Fruit fly (Drosophila melanogaster) whole organism, embryonic: ENCODE measurements around the gene Ssu72.

Source experiments
- ATbp ChIP-seq: fragments of 200-800 bp; sonication (Bioruptor generic); optimal IDR thresholded peaks from 2 replicates; lab custom pipeline; 2017; ENCODE audit warnings: missing biosample characterization, mild to moderate bottlenecking, missing genetic modification characterization, missing genetic modification reagents
- CG10274 ChIP-seq: fragments of 200-800 bp; sonication (Bioruptor generic); optimal IDR thresholded peaks from 3 replicates; lab custom pipeline; 2017; ENCODE audit warnings: missing biosample characterization, mild to moderate bottlenecking, missing genetic modification characterization
- CG10366 ChIP-seq: fragments of 200-800 bp; sonication (Bioruptor generic); IDR thresholded peaks from 2 replicates; pipeline ENCODE4 v1.3.6; 2022; ENCODE audit warnings: missing biosample characterization, missing genetic modification characterization
- CG11398 ChIP-seq: fragments of 200-800 bp; sonication (Bioruptor generic); optimal IDR thresholded peaks from 2 replicates; lab custom pipeline; 2016; ENCODE audit warnings: missing biosample characterization, missing genetic modification characterization
- CG13775 ChIP-seq: fragments of 200-800 bp; sonication (Bioruptor generic); optimal IDR thresholded peaks from 3 replicates; lab custom pipeline; 2017; ENCODE audit warnings: missing biosample characterization, mild to moderate bottlenecking, missing genetic modification characterization
- CG14014 ChIP-seq: fragments of 200-800 bp; sonication (Bioruptor generic); IDR thresholded peaks from 2 replicates; pipeline ENCODE4 v1.3.6; 2022; ENCODE audit warnings: missing biosample characterization, missing genetic modification characterization
- CG16813 ChIP-seq: fragments of 200-800 bp; sonication (Bioruptor generic); IDR thresholded peaks from 3 replicates; pipeline ENCODE4 v1.3.6; 2022; ENCODE audit warnings: missing biosample characterization, missing genetic modification characterization; ENCODE audit not compliant: partially characterized antibody
- CG17802 ChIP-seq: fragments of 200-800 bp; sonication (Bioruptor generic); optimal IDR thresholded peaks from 2 replicates; lab custom pipeline; 2018; ENCODE audit warnings: missing biosample characterization, mild to moderate bottlenecking, missing genetic modification characterization, moderate library complexity
- CG2889 ChIP-seq: fragments of 200-800 bp; sonication (Bioruptor generic); IDR thresholded peaks from 3 replicates; pipeline ENCODE4 v1.3.6; 2022; ENCODE audit warnings: missing biosample characterization, missing genetic modification characterization
- CG31365 ChIP-seq: fragments of 200-800 bp; sonication (Bioruptor generic); optimal IDR thresholded peaks from 2 replicates; lab custom pipeline; 2018; ENCODE audit warnings: missing biosample characterization, mild to moderate bottlenecking, missing genetic modification characterization
- CG34224 ChIP-seq: fragments of 200-800 bp; sonication (Bioruptor generic); IDR thresholded peaks from 3 replicates; pipeline ENCODE4 v1.3.6; 2022; ENCODE audit warnings: missing biosample characterization, missing genetic modification characterization; ENCODE audit not compliant: partially characterized antibody
- CG4424 ChIP-seq: fragments of 200-800 bp; sonication (Bioruptor generic); optimal IDR thresholded peaks from 3 replicates; lab custom pipeline; 2016; ENCODE audit warnings: missing biosample characterization, missing genetic modification characterization
- CG6791 ChIP-seq: fragments of 200-800 bp; sonication (Bioruptor generic); IDR thresholded peaks from 3 replicates; pipeline ENCODE4 v1.3.6; 2022; ENCODE audit warnings: missing biosample characterization, missing genetic modification characterization; ENCODE audit not compliant: partially characterized antibody
- CG8478 ChIP-seq: fragments of >200 bp; optimal IDR thresholded peaks from 2 replicates; lab custom pipeline; 2018
- CG9932 ChIP-seq: fragments of 200-800 bp; sonication (Bioruptor generic); IDR thresholded peaks from 2 replicates; pipeline ENCODE4 v1.3.6; 2022; ENCODE audit warnings: missing biosample characterization, missing genetic modification characterization
- Deaf1 ChIP-seq: fragments of 200-800 bp; optimal IDR thresholded peaks from 3 replicates; lab custom pipeline; 2019; ENCODE audit warnings: missing biosample characterization, mild to moderate bottlenecking, missing genetic modification characterization, moderate library complexity
- E2f2 ChIP-seq: fragments of 200-800 bp; sonication (Bioruptor generic); IDR thresholded peaks from 2 replicates; pipeline ENCODE4 v1.3.6; 2022; ENCODE audit warnings: missing biosample characterization, missing genetic modification characterization
- HLH4C ChIP-seq: fragments of 200-800 bp; sonication (Bioruptor generic); IDR thresholded peaks from 3 replicates; pipeline ENCODE4 v1.3.6; 2022; ENCODE audit warnings: missing biosample characterization, missing genetic modification characterization; ENCODE audit not compliant: partially characterized antibody
- Hr78 ChIP-seq, 2 experiments: fragments of 200-800 bp in 1 of 2; fragments of >200 bp in 1 of 2; sonication (Bioruptor generic) in 1 of 2; optimal IDR thresholded peaks; 2 replicates each; lab custom pipeline; 2017 to 2019; ENCODE audit warnings: missing biosample characterization in 2 of 2, missing genetic modification characterization in 2 of 2, mild to moderate bottlenecking in 1 of 2, moderate library complexity in 1 of 2
- Jarid2 ChIP-seq: fragments of 200-800 bp; sonication (Bioruptor generic); optimal IDR thresholded peaks from 3 replicates; lab custom pipeline; 2017; ENCODE audit warnings: mild to moderate bottlenecking, missing biosample characterization, missing genetic modification reagents, missing genetic modification characterization
- Med ChIP-seq: fragments of 200-800 bp; sonication (Bioruptor generic); peaks from one replicate; lab custom pipeline; 2016; ENCODE audit warnings: missing biosample characterization, missing genetic modification characterization, mild to moderate bottlenecking, inconsistent platforms, moderate library complexity
- Meics ChIP-seq: fragments of 200-800 bp; sonication (Bioruptor generic); optimal IDR thresholded peaks from 2 replicates; lab custom pipeline; 2017; ENCODE audit warnings: missing biosample characterization, mild to moderate bottlenecking, missing genetic modification characterization
- NFAT ChIP-seq: fragments of 200-800 bp; sonication (Bioruptor generic); IDR thresholded peaks from 2 replicates; pipeline ENCODE4 v1.3.6; 2022; ENCODE audit warnings: missing biosample characterization, missing genetic modification characterization
- Nf-YB ChIP-seq: fragments of 200-800 bp; sonication (Bioruptor generic); optimal IDR thresholded peaks from 3 replicates; lab custom pipeline; 2019; ENCODE audit warnings: missing biosample characterization, mild to moderate bottlenecking, missing genetic modification characterization, moderate library complexity
- NfI ChIP-seq: fragments of 200-800 bp; sonication (Bioruptor generic); optimal IDR thresholded peaks from 3 replicates; lab custom pipeline; 2018; ENCODE audit warnings: missing biosample characterization, mild to moderate bottlenecking, missing genetic modification characterization, moderate library complexity
- Sry-β ChIP-seq: fragments of 200-800 bp; sonication (Bioruptor generic); optimal IDR thresholded peaks from 2 replicates; lab custom pipeline; 2018; ENCODE audit warnings: missing biosample characterization, mild to moderate bottlenecking, missing genetic modification characterization, moderate library complexity
- ara ChIP-seq: fragments of 200-800 bp; sonication (Bioruptor generic); IDR thresholded peaks from 2 replicates; pipeline ENCODE4 v1.3.6; 2022; ENCODE audit warnings: missing biosample characterization, missing genetic modification characterization
- bbx ChIP-seq: fragments of 200-800 bp; sonication (Bioruptor generic); IDR thresholded peaks from 2 replicates; pipeline ENCODE4 v1.3.6; 2022; ENCODE audit warnings: missing biosample characterization, missing genetic modification characterization; ENCODE audit not compliant: partially characterized antibody
- cas ChIP-seq: fragments of 200-800 bp; sonication (Bioruptor generic); IDR thresholded peaks from 2 replicates; pipeline ENCODE4 v1.3.6; 2022; ENCODE audit warnings: missing biosample characterization, missing genetic modification characterization
- cg ChIP-seq: fragments of 200-800 bp; sonication (Bioruptor generic); optimal IDR thresholded peaks from 3 replicates; lab custom pipeline; 2019; ENCODE audit warnings: missing biosample characterization, mild to moderate bottlenecking, missing genetic modification characterization, moderate library complexity
- chinmo ChIP-seq: fragments of 200-800 bp; sonication (Bioruptor generic); IDR thresholded peaks from 4 replicates; pipeline ENCODE4 v1.3.6; 2022; ENCODE audit warnings: missing biosample characterization, missing genetic modification characterization; ENCODE audit not compliant: partially characterized antibody
- chm ChIP-seq: fragments of 200-800 bp; sonication (Bioruptor generic); IDR thresholded peaks from 2 replicates; pipeline ENCODE4 v1.3.6; 2022; ENCODE audit warnings: missing biosample characterization, missing genetic modification characterization
- ci ChIP-seq: fragments of 200-800 bp; sonication (Bioruptor generic); IDR thresholded peaks from 3 replicates; pipeline ENCODE4 v1.3.6; 2022; ENCODE audit warnings: missing biosample characterization, missing genetic modification characterization
- crc ChIP-seq: fragments of 200-800 bp; sonication (Bioruptor generic); optimal IDR thresholded peaks from 2 replicates; lab custom pipeline; 2016; ENCODE audit warnings: missing biosample characterization, missing genetic modification characterization
- croc ChIP-seq: fragments of 200-800 bp; sonication (Bioruptor generic); conservative IDR thresholded peaks from 3 replicates; pipeline ENCODE4 v1.3.6; 2022; ENCODE audit warnings: missing biosample characterization, missing genetic modification characterization
- crol ChIP-seq: fragments of 200-800 bp; sonication (Bioruptor generic); IDR thresholded peaks from 2 replicates; pipeline ENCODE4 v1.3.6; 2022; ENCODE audit warnings: missing biosample characterization, missing genetic modification characterization
- dati ChIP-seq: fragments of 200-800 bp; sonication (Bioruptor generic); IDR thresholded peaks from 2 replicates; pipeline ENCODE4 v1.3.6; 2022; ENCODE audit warnings: missing biosample characterization, missing genetic modification characterization
- dysf ChIP-seq: fragments of 200-800 bp; sonication (Bioruptor generic); IDR thresholded peaks from 3 replicates; pipeline ENCODE4 v1.3.6; 2022; ENCODE audit warnings: missing biosample characterization, missing genetic modification characterization
- gsb ChIP-seq: fragments of 200-800 bp; sonication (Bioruptor generic); IDR thresholded peaks from 2 replicates; pipeline ENCODE4 v1.3.6; 2022; ENCODE audit warnings: missing biosample characterization, missing genetic modification characterization
- jumu ChIP-seq: fragments of 200-800 bp; sonication (Bioruptor generic); optimal IDR thresholded peaks from 3 replicates; lab custom pipeline; 2016; ENCODE audit warnings: missing biosample characterization, missing genetic modification characterization
- kni ChIP-seq: fragments of 200-800 bp; sonication (Bioruptor generic); optimal IDR thresholded peaks from 3 replicates; lab custom pipeline; 2017; ENCODE audit warnings: mild to moderate bottlenecking, missing biosample characterization, missing genetic modification reagents, missing genetic modification characterization
- otp ChIP-seq: fragments of 200-800 bp; sonication (Bioruptor generic); IDR thresholded peaks from 3 replicates; pipeline ENCODE4, ENCODE4 v1.3.6; 2022; ENCODE audit warnings: missing biosample characterization, missing genetic modification characterization
- pho ChIP-seq: fragments of 200-800 bp; sonication (Bioruptor generic); optimal IDR thresholded peaks from 2 replicates; lab custom pipeline; 2016; ENCODE audit warnings: missing biosample characterization, missing genetic modification characterization
- ranshi ChIP-seq: fragments of 200-800 bp; sonication (Bioruptor generic); IDR thresholded peaks from 2 replicates; pipeline ENCODE4 v1.3.6; 2022; ENCODE audit warnings: missing biosample characterization, missing genetic modification characterization
- row ChIP-seq: fragments of 200-800 bp; sonication (Bioruptor generic); IDR thresholded peaks from 3 replicates; pipeline ENCODE4 v1.3.6; 2022; ENCODE audit warnings: missing biosample characterization, missing genetic modification characterization
- sens-2 ChIP-seq: fragments of 200-800 bp; sonication (Bioruptor generic); IDR thresholded peaks from 2 replicates; pipeline ENCODE4 v1.3.6; 2022; ENCODE audit warnings: missing biosample characterization, missing genetic modification characterization
- yki ChIP-seq: fragments of >200 bp; optimal IDR thresholded peaks from 3 replicates; lab custom pipeline; 2018
- z ChIP-seq: fragments of 200-800 bp; sonication (Bioruptor generic); IDR thresholded peaks from 3 replicates; pipeline ENCODE4 v1.3.6; 2022; ENCODE audit warnings: missing biosample characterization, missing genetic modification characterization
- zfh2 ChIP-seq: fragments of 200-800 bp; sonication (Bioruptor generic); optimal IDR thresholded peaks from 2 replicates; lab custom pipeline; 2016; ENCODE audit warnings: missing biosample characterization, missing genetic modification characterization

Gene Ssu72

DNA sequence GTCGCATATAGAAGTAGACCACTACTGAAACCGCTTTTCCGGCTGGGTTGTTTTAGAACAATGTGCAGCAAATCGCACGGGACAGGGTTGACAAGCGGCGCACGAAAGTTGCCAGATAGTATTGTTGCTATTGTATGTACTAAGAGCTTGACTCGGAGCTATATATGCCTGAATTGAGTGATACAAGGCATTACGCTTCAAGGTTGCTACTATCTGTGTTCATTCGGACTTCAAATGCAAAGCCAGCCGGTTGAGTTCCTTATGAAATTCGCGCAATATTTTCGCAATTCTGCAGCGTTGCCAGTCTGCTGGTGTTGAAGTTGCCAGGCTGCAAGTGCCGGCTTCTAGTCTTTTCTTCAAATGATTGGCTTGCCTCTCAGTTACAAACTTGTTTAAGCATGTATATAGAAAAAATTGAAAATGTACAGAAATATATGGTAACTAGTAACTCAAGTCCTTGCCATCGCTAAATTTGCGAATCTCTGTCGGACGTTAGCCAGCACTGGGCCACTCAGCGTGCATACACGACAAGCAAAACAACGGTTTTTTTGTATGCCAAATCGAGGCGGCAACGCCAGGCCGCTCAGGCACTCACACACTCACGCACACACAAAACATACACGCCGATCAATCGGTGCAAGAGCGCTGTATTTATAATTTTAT, 12.5 kb upstream of the Ssu72 start, which contains the start of the genes Ranbp21 and Elys (continued):
- TF ChIP-seq zfh2: peak; percentile 75
- 0 out of 3 replicates have a peak, but pooled peaks have one; percentile 27 for TF ChIP-seq CG2889 (GFP tag; lab: Robert Waterston, UW)
- 0 out of 2 replicates have a peak, but pooled peaks have one; percentile 29 for TF ChIP-seq CG14014 (GFP tag; lab: Robert Waterston, UW)
- TF ChIP-seq crc: peak; percentile 37
- no peak for TF ChIP-seq kni
- no peak for TF ChIP-seq sens-2 (GFP tag; lab: Robert Waterston, UW)
- TF ChIP-seq NfI (GFP tag; lab: Kevin White, UChicago): peak; percentile 27
- peak; percentile 67; the same call in 1 of the 2 replicates for TF ChIP-seq ranshi
- TF ChIP-seq dysf (GFP tag; lab: Robert Waterston, UW): peak; percentile 55
- TF ChIP-seq CG17802 (tag; lab: Kevin White, UChicago): peak; percentile 20
- 0 out of 3 replicates have a peak, but pooled peaks have one; percentile 56 for TF ChIP-seq CG16813 (GFP tag; lab: Robert Waterston, UW)
- no peak for TF ChIP-seq gsb (GFP tag; lab: Robert Waterston, UW)
- TF ChIP-seq yki: no peak
- TF ChIP-seq Meics: no peak
- TF ChIP-seq CG13775: peak; percentile 58
- no peak for TF ChIP-seq CG10274 (GFP tag; lab: Kevin White, UChicago)
- TF ChIP-seq CG9932 (GFP tag; lab: Robert Waterston, UW): peak; percentile 66
- no peak for TF ChIP-seq ATbp
- no peak for TF ChIP-seq dati (GFP tag; lab: Robert Waterston, UW)
- no peak; the same call in none of the 3 replicates for TF ChIP-seq HLH4C
- no peak for TF ChIP-seq otp

DNA sequence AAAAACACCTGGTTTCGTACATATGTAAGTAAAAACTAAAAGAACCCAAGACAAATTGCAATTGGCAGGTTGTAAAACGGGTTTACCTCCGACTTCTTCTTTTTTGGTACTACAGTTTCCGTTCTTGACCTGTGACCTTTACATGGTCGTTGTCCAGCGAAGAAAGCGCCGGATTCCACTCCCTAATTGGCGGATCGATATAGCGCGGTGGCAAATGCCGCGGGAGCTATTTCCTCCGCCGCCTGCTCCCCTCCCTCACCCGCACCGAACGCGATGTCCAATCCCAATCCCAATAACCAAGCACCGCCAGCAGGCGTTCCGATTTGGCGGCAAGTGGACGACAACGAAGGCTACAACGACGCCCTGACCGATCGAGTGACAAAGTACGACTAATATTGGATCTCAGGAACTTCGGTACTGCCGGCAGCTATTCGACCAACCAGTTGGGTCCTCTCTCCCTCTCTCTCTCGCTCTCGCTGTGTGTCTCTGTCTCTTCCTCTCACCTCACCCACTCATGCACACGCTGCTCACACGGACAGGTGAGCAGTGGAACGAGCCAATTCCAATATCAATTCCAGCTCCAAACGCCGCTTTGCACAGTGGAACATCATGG, 1.7 kb upstream of the Ssu72 start:
- TF ChIP-seq E2f2 (peak; percentile 27; the same call in 1 of the 2 replicates), bbx (GFP tag; lab: Robert Waterston, UW) (peak; percentile 37), pho (GFP tag; lab: Kevin White, UChicago) (peak; percentile 11), Jarid2 (GFP tag; lab: Kevin White, UChicago) (peak; percentile 82), ci (GFP tag; lab: Robert Waterston, UW) (peak; percentile 58; the same call in 2 of the 3 replicates), Hr78 (GFP tag; optimal IDR thresholded peaks at IDR 0.05; lab: Kevin White, UChicago) (peak in 1 of 2 experiments; percentile 97), Med (GFP tag; lab: Kevin White, UChicago) (peak; percentile 43), CG8478 (lab: Kevin White, UChicago) (peak; percentile 26), Deaf1 (peak; percentile 74), cas (GFP tag; lab: Robert Waterston, UW) (0 out of 2 replicates have a peak, but pooled peaks have one; percentile 32), crol (peak; percentile 81), cg (GFP tag; lab: Kevin White, UChicago) (peak; percentile 67), CG34224 (0 out of 3 replicates have a peak, but pooled peaks have one; percentile 31), Sry-β (no peak), CG31365 (tag; lab: Kevin White, UChicago) (no peak), croc (GFP tag; lab: Robert Waterston, UW) (no peak), chm (GFP tag; lab: Robert Waterston, UW) (peak; percentile 82; the same call in 1 of the 2 replicates), ara (GFP tag; lab: Robert Waterston, UW) (0 out of 2 replicates have a peak, but pooled peaks have one; percentile 21), CG11398 (GFP tag; lab: Kevin White, UChicago) (no peak), jumu (GFP tag; lab: Kevin White, UChicago) (peak; percentile 6), CG10366 (GFP tag; lab: Robert Waterston, UW) (0 out of 2 replicates have a peak, but pooled peaks have one; percentile 11), row (GFP tag; lab: Robert Waterston, UW) (no peak), CG6791 (peak; percentile 47; the same call in 1 of the 3 replicates), Nf-YB (GFP tag; lab: Kevin White, UChicago) (peak; percentile 75), z (GFP tag; lab: Robert Waterston, UW) (peak; percentile 51; the same call in 1 of the 3 replicates), NFAT (GFP tag; lab: Robert Waterston, UW) (peak; percentile 35; the same call in 1 of the 2 replicates), chinmo (0 out of 4 replicates have a peak, but pooled peaks have one; percentile 52), CG4424 (GFP tag; lab: Kevin White, UChicago) (no peak)
